Worm (Caenorhabditis elegans): ENCODE results near the gene cpg-2.

- TF ChIP-seq ref-1 (GFP tag; conservative IDR thresholded peaks at IDR 0.05) (no peak), ztf-23 (GFP tag; IDR thresholded peaks at IDR 0.05) (no peak), klf-2 (GFP tag; conservative IDR thresholded peaks at IDR 0.05) (no peak), cog-1 (tag; optimal IDR thresholded peaks at IDR 0.05) (no peak), flt-1 (GFP tag; IDR thresholded peaks at IDR 0.05) (no peak), med-1 (GFP tag; optimal IDR thresholded peaks at IDR 0.05; ENCODE audit: insufficient read depth) (no peak), ztf-29 (GFP tag; IDR thresholded peaks at IDR 0.05) (no peak), T22C8.4 (GFP tag; IDR thresholded peaks at IDR 0.05) (no peak)
Measured at ce11 chrIII:7076386-7076785, 27.4 kb downstream of the cpg-2 start, which contains the start of gene ZK418.13.

Data from whole organism, midembryonic.